Worm (Caenorhabditis elegans) whole organism, L4 larva: ENCODE measurements around the gene K11H12.4.
A peak's percentile ranks its signal among the peaks of the same experiment; 100 is the strongest.

Source experiments
- F10B5.3 ChIP-seq: sonication (generic microtip); optimal IDR thresholded peaks from 2 replicates; lab custom pipeline; 2016; ENCODE audit warnings: mild to moderate bottlenecking, missing genetic modification characterization, missing compliant biosample characterization
- F26F4.8 ChIP-seq: fragments of 200-800 bp; sonication (Bioruptor generic); conservative IDR thresholded peaks from 2 replicates; pipeline ENCODE4 v1.3.6; 2022; ENCODE audit warnings: missing genetic modification characterization, missing compliant biosample characterization
- F49E8.2 ChIP-seq: sonication (generic microtip); optimal IDR thresholded peaks from 2 replicates; lab custom pipeline; 2016; ENCODE audit warnings: missing compliant biosample characterization, mild to moderate bottlenecking, missing genetic modification characterization, borderline replicate concordance
- T20F7.1 ChIP-seq: fragments of 200-800 bp; sonication (Bioruptor generic); optimal IDR thresholded peaks from 2 replicates; lab custom pipeline; 2018; ENCODE audit warnings: mild to moderate bottlenecking, missing genetic modification characterization, missing compliant biosample characterization
- Y105C5A.15 ChIP-seq: fragments of 200-800 bp; sonication (Bioruptor generic); IDR thresholded peaks from 2 replicates; pipeline ENCODE4 v1.3.6; 2022; ENCODE audit warnings: missing genetic modification characterization, missing compliant biosample characterization
- aha-1 ChIP-seq: fragments of 150-350 bp; peaks from one replicate; lab custom pipeline; 2014; ENCODE audit warnings: missing biosample characterization, missing genetic modification characterization
- ama-1 ChIP-seq: fragments of 150-350 bp; optimal IDR thresholded peaks from 2 replicates; lab custom pipeline; 2014; ENCODE audit warnings: inconsistent platforms, mixed read lengths
- arid-1 ChIP-seq: fragments of 200-800 bp; sonication (Bioruptor generic); conservative IDR thresholded peaks from 2 replicates; pipeline ENCODE4 v1.3.6; 2022; ENCODE audit warnings: missing genetic modification reagents, missing genetic modification characterization, missing compliant biosample characterization
- ceh-20 ChIP-seq: fragments of 200-800 bp; sonication (Bioruptor generic); IDR thresholded peaks from 2 replicates; pipeline ENCODE4 v1.3.6; 2022; ENCODE audit warnings: missing genetic modification reagents, missing genetic modification characterization, missing compliant biosample characterization
- ceh-28 ChIP-seq: fragments of 150-350 bp; optimal IDR thresholded peaks from 2 replicates; lab custom pipeline; 2014; ENCODE audit warnings: missing biosample characterization, missing genetic modification reagents, missing genetic modification characterization
- ceh-32 ChIP-seq: sonication (generic microtip); optimal IDR thresholded peaks from 2 replicates; lab custom pipeline; 2016; ENCODE audit warnings: mild to moderate bottlenecking, missing genetic modification characterization, missing compliant biosample characterization; ENCODE audit not compliant: poor library complexity
- ceh-82 ChIP-seq: sonication (generic microtip); optimal IDR thresholded peaks from 2 replicates; lab custom pipeline; 2017; ENCODE audit warnings: missing biosample characterization, missing genetic modification characterization
- cey-2 ChIP-seq: sonication (generic microtip); optimal IDR thresholded peaks from 3 replicates; lab custom pipeline; 2017; ENCODE audit warnings: missing genetic modification characterization, mild to moderate bottlenecking, missing compliant biosample characterization, antibody characterized with exemption, borderline replicate concordance; ENCODE audit not compliant: insufficient read depth
- daf-12 ChIP-seq: fragments of 150-350 bp; optimal IDR thresholded peaks from 2 replicates; lab custom pipeline; 2014; ENCODE audit warnings: missing biosample characterization, missing genetic modification reagents, missing genetic modification characterization
- daf-16 ChIP-seq, 3 experiments: sonication (generic microtip); optimal IDR thresholded peaks; 2 replicates each; lab custom pipeline; 2016 to 2017; ENCODE audit warnings: missing genetic modification characterization in 3 of 3, missing genetic modification reagents in 3 of 3, mild to moderate bottlenecking in 2 of 3, missing compliant biosample characterization in 2 of 3, missing biosample characterization in 1 of 3, moderate library complexity in 1 of 3
- dmd-6 ChIP-seq: fragments of 200-800 bp; sonication (Bioruptor generic); IDR thresholded peaks from 2 replicates; pipeline ENCODE4 v1.3.6; 2022; ENCODE audit warnings: missing genetic modification reagents, missing genetic modification characterization, missing compliant biosample characterization
- dve-1 ChIP-seq: sonication (generic microtip); optimal IDR thresholded peaks from 2 replicates; lab custom pipeline; 2017; ENCODE audit warnings: antibody characterized with exemption, mild to moderate bottlenecking, missing genetic modification characterization, missing compliant biosample characterization; ENCODE audit not compliant: insufficient read depth
- gei-8 ChIP-seq: fragments of 200-800 bp; sonication (Bioruptor generic); optimal IDR thresholded peaks from 2 replicates; lab custom pipeline; 2018; ENCODE audit warnings: mild to moderate bottlenecking, missing genetic modification characterization, missing compliant biosample characterization
- hlh-11 ChIP-seq: fragments of 200-800 bp; sonication (Bioruptor generic); optimal IDR thresholded peaks from 2 replicates; lab custom pipeline; 2018; ENCODE audit warnings: mild to moderate bottlenecking, missing genetic modification characterization, missing compliant biosample characterization
- hmg-1.1 ChIP-seq: fragments of 200-800 bp; sonication (Bioruptor generic); IDR thresholded peaks from 2 replicates; pipeline ENCODE4 v1.3.6; 2022; ENCODE audit warnings: missing genetic modification reagents, missing genetic modification characterization, missing compliant biosample characterization
- lim-7 ChIP-seq: fragments of 200-800 bp; sonication (Bioruptor generic); IDR thresholded peaks from 2 replicates; pipeline ENCODE4 v1.3.6; 2022; ENCODE audit warnings: missing genetic modification characterization, missing compliant biosample characterization
- lin-1 ChIP-seq: fragments of 200-800 bp; sonication (Bioruptor generic); IDR thresholded peaks from 2 replicates; pipeline ENCODE4 v1.3.6; 2022; ENCODE audit warnings: missing genetic modification reagents, missing genetic modification characterization, missing compliant biosample characterization
- lin-15B ChIP-seq: fragments of 150-350 bp; sonication (generic microtip); optimal IDR thresholded peaks from 3 replicates; lab custom pipeline; 2014; ENCODE audit warnings: missing biosample characterization, missing genetic modification characterization
- lin-29 ChIP-seq: fragments of 200-800 bp; sonication (Bioruptor generic); IDR thresholded peaks from 2 replicates; pipeline ENCODE4 v1.3.6; 2022; ENCODE audit warnings: missing genetic modification reagents, missing genetic modification characterization, missing compliant biosample characterization
- lin-38 ChIP-seq: fragments of 200-800 bp; sonication (Bioruptor generic); IDR thresholded peaks from 2 replicates; pipeline ENCODE4 v1.3.6; 2022; ENCODE audit warnings: missing genetic modification reagents, missing genetic modification characterization, missing compliant biosample characterization
- lin-39 ChIP-seq: fragments of 150-350 bp; optimal IDR thresholded peaks from 2 replicates; lab custom pipeline; 2014; ENCODE audit warnings: missing biosample characterization, missing genetic modification reagents, missing genetic modification characterization
- lsy-2 ChIP-seq, 2 experiments: fragments of 150-350 bp in 1 of 2; sonication (generic microtip) in 1 of 2; optimal IDR thresholded peaks; 2 replicates each; lab custom pipeline; 2014 to 2017; ENCODE audit warnings: missing biosample characterization in 2 of 2, missing genetic modification characterization in 2 of 2
- madf-9 ChIP-seq: fragments of 200-800 bp; sonication (Bioruptor generic); conservative IDR thresholded peaks from 2 replicates; pipeline ENCODE4 v1.3.6; 2022; ENCODE audit warnings: missing genetic modification reagents, missing genetic modification characterization, missing compliant biosample characterization
- mdt-29 ChIP-seq: fragments of 200-800 bp; sonication (Bioruptor generic); IDR thresholded peaks from 2 replicates; pipeline ENCODE4 v1.3.6; 2022; ENCODE audit warnings: missing genetic modification reagents, missing genetic modification characterization, missing compliant biosample characterization
- mep-1 ChIP-seq: fragments of 150-350 bp; sonication (generic microtip); optimal IDR thresholded peaks from 3 replicates; lab custom pipeline; 2014; ENCODE audit warnings: missing biosample characterization, missing genetic modification characterization
- mes-2 ChIP-seq: sonication (generic microtip); optimal IDR thresholded peaks from 2 replicates; lab custom pipeline; 2016; ENCODE audit warnings: missing genotype, mild to moderate bottlenecking, missing genetic modification characterization, missing compliant biosample characterization; ENCODE audit not compliant: poor library complexity, severe bottlenecking
- mxl-3 ChIP-seq: fragments of 200-800 bp; sonication (Bioruptor generic); optimal IDR thresholded peaks from 2 replicates; lab custom pipeline; 2018; ENCODE audit warnings: mild to moderate bottlenecking, missing genetic modification characterization, missing compliant biosample characterization
- nhr-10 ChIP-seq: fragments of 150-350 bp; optimal IDR thresholded peaks from 2 replicates; lab custom pipeline; 2014; ENCODE audit warnings: missing biosample characterization, missing genetic modification characterization
- nhr-102 ChIP-seq: sonication (generic microtip); optimal IDR thresholded peaks from 2 replicates; lab custom pipeline; 2016; ENCODE audit warnings: mild to moderate bottlenecking, missing genetic modification characterization, moderate library complexity, missing compliant biosample characterization
- nhr-11 ChIP-seq: fragments of 150-350 bp; optimal IDR thresholded peaks from 2 replicates; lab custom pipeline; 2014; ENCODE audit warnings: missing biosample characterization, missing genetic modification characterization
- nhr-28 ChIP-seq: fragments of 150-350 bp; optimal IDR thresholded peaks from 2 replicates; lab custom pipeline; 2014; ENCODE audit warnings: missing biosample characterization, missing genetic modification characterization
- nhr-41 ChIP-seq: fragments of 200-800 bp; sonication (Bioruptor generic); IDR thresholded peaks from 2 replicates; pipeline ENCODE4 v1.3.6; 2022; ENCODE audit warnings: missing genetic modification reagents, missing genetic modification characterization, missing compliant biosample characterization
- nhr-42 ChIP-seq: fragments of 200-800 bp; sonication (Bioruptor generic); IDR thresholded peaks from 2 replicates; pipeline ENCODE4 v1.3.6; 2022; ENCODE audit warnings: missing genetic modification characterization, missing compliant biosample characterization
- nhr-77 ChIP-seq: fragments of 150-350 bp; optimal IDR thresholded peaks from 2 replicates; lab custom pipeline; 2014; ENCODE audit warnings: missing biosample characterization, missing genetic modification characterization
- pha-4 ChIP-seq, 2 experiments: fragments of 150-350 bp in 1 of 2; fragments of 200-800 bp in 1 of 2; sonication (Bioruptor generic) in 1 of 2; IDR thresholded peaks in 1 of 2; optimal IDR thresholded peaks in 1 of 2; 2 replicates each; pipeline versions ENCODE4 v1.3.6 to Lab custom; 2014 to 2022; ENCODE audit warnings: missing genetic modification characterization in 2 of 2, missing genetic modification reagents in 2 of 2, missing biosample characterization in 1 of 2, missing compliant biosample characterization in 1 of 2
- rbr-2 ChIP-seq: sonication (generic microtip); optimal IDR thresholded peaks from 2 replicates; lab custom pipeline; 2016; ENCODE audit warnings: missing genotype, missing genetic modification characterization, missing compliant biosample characterization
- set-16 ChIP-seq: fragments of 200-800 bp; sonication (Bioruptor generic); IDR thresholded peaks from 2 replicates; pipeline ENCODE4 v1.3.6; 2022; ENCODE audit warnings: missing genetic modification reagents, missing genetic modification characterization, missing compliant biosample characterization
- tag-97 ChIP-seq: fragments of 200-800 bp; sonication (Bioruptor generic); IDR thresholded peaks from 2 replicates; pipeline ENCODE4 v1.3.6; 2022; ENCODE audit warnings: missing genetic modification characterization, missing compliant biosample characterization
- tra-1 ChIP-seq: fragments of 200-800 bp; sonication (Bioruptor generic); IDR thresholded peaks from 2 replicates; pipeline ENCODE4 v1.3.6; 2022; ENCODE audit warnings: missing genetic modification reagents, missing genetic modification characterization, missing compliant biosample characterization
- unc-130 ChIP-seq: sonication (generic microtip); optimal IDR thresholded peaks from 2 replicates; lab custom pipeline; 2016; ENCODE audit warnings: missing genetic modification reagents, missing genetic modification characterization, missing compliant biosample characterization
- vab-7 ChIP-seq: fragments of 200-800 bp; sonication (Bioruptor generic); IDR thresholded peaks from 2 replicates; pipeline ENCODE4 v1.3.6; 2022; ENCODE audit warnings: missing genetic modification reagents, missing genetic modification characterization, missing compliant biosample characterization
- zag-1 ChIP-seq: fragments of 150-350 bp; optimal IDR thresholded peaks from 2 replicates; lab custom pipeline; 2014; ENCODE audit warnings: missing biosample characterization, missing genetic modification characterization
- zip-11 ChIP-seq: fragments of 200-800 bp; sonication (Bioruptor generic); IDR thresholded peaks from 2 replicates; pipeline ENCODE4 v1.3.6; 2022; ENCODE audit warnings: missing genetic modification characterization, missing compliant biosample characterization
- zip-2 ChIP-seq: fragments of 150-350 bp; optimal IDR thresholded peaks from 2 replicates; lab custom pipeline; 2014; ENCODE audit warnings: missing biosample characterization, missing genetic modification characterization
- ztf-7 ChIP-seq: fragments of 150-350 bp; optimal IDR thresholded peaks from 2 replicates; lab custom pipeline; 2014; ENCODE audit warnings: missing biosample characterization, missing genetic modification characterization

The K11H12.4 gene

ce11 chrIV:657932-658331, 17.8 kb downstream of the K11H12.4 start (continued):
- TF ChIP-seq nhr-28 (no peak), lim-7 (GFP tag; lab: Robert Waterston, UW) (no peak), lin-15B (tag; lab: Kevin White, UChicago) (no peak), mdt-29 (no peak), arid-1 (GFP tag; lab: Robert Waterston, UW) (peak; percentile 63; the same call in 1 of the 2 replicates), ama-1 (lab: Kevin White, UChicago) (no peak), gei-8 (GFP tag; lab: Kevin White, UChicago) (no peak), ceh-28 (tag; lab: Kevin White, UChicago) (no peak), nhr-102 (tag; lab: Kevin White, UChicago) (peak; percentile 34), ztf-7 (tag; lab: Kevin White, UChicago) (no peak), ceh-32 (tag; lab: Kevin White, UChicago) (no peak), madf-9 (no peak), lin-1 (GFP tag; lab: Robert Waterston, UW) (peak; percentile 48; the same call in 1 of the 2 replicates), T20F7.1 (GFP tag; lab: Kevin White, UChicago) (no peak), nhr-42 (GFP tag; lab: Robert Waterston, UW) (peak; percentile 50; the same call in 1 of the 2 replicates), lin-38 (GFP tag; lab: Robert Waterston, UW) (peak; percentile 69), dve-1 (tag; lab: Kevin White, UChicago) (peak; percentile 39), hlh-11 (tag; lab: Kevin White, UChicago) (peak; percentile 48), daf-12 (tag; lab: Kevin White, UChicago) (no peak), aha-1 (peak; percentile 58), lin-29 (GFP tag; lab: Robert Waterston, UW) (no peak), F49E8.2 (tag; lab: Kevin White, UChicago) (peak; percentile 54), tag-97 (no peak), lin-39 (tag; lab: Kevin White, UChicago) (no peak), nhr-77 (no peak), mep-1 (peak; percentile 66), nhr-10 (tag; lab: Kevin White, UChicago) (no peak), set-16 (GFP tag; lab: Robert Waterston, UW) (peak; percentile 44), cey-2 (no peak), hmg-1.1 (GFP tag; lab: Robert Waterston, UW) (peak; percentile 61; the same call in 1 of the 2 replicates), nhr-41 (GFP tag; lab: Robert Waterston, UW) (no peak), vab-7 (GFP tag; lab: Robert Waterston, UW) (peak; percentile 31; the same call in 1 of the 2 replicates), mxl-3 (GFP tag; lab: Kevin White, UChicago) (peak; percentile 2), zip-11 (GFP tag; lab: Robert Waterston, UW) (no peak), zip-2 (tag; lab: Kevin White, UChicago) (no peak), lsy-2 (tag; optimal IDR thresholded peaks at IDR 0.05; lab: Kevin White, UChicago) (peak in 1 of 2 experiments; percentile 72), nhr-11 (tag; lab: Kevin White, UChicago) (peak; percentile 3), ceh-20 (GFP tag; lab: Robert Waterston, UW) (no peak), mes-2 (tag; lab: Kevin White, UChicago) (peak; percentile 78), F26F4.8 (GFP tag; lab: Robert Waterston, UW) (no peak), tra-1 (GFP tag; lab: Robert Waterston, UW) (no peak), dmd-6 (GFP tag; lab: Robert Waterston, UW) (peak; percentile 29; the same call in 1 of the 2 replicates), F10B5.3 (no peak), pha-4 (GFP tag; IDR thresholded peaks at IDR 0.05; lab: Robert Waterston, UW) (0 out of 2 replicates have a peak, but pooled peaks have one; percentile 23), pha-4 (tag; optimal IDR thresholded peaks at IDR 0.05; lab: Kevin White, UChicago) (no peak), unc-130 (GFP tag; lab: Kevin White, UChicago) (no peak), daf-16 (GFP tag; optimal IDR thresholded peaks at IDR 0.05; lab: Kevin White, UChicago) (peak; percentile 14 to 16), daf-16 (tag; optimal IDR thresholded peaks at IDR 0.05; lab: Kevin White, UChicago) (peak; percentile 40), Y105C5A.15 (GFP tag; lab: Robert Waterston, UW) (no peak), zag-1 (tag; lab: Kevin White, UChicago) (no peak), rbr-2 (tag; lab: Kevin White, UChicago) (no peak), ceh-82 (no peak)
